Worm (Caenorhabditis elegans): ENCODE data around the gene agxt-1.

DNA sequence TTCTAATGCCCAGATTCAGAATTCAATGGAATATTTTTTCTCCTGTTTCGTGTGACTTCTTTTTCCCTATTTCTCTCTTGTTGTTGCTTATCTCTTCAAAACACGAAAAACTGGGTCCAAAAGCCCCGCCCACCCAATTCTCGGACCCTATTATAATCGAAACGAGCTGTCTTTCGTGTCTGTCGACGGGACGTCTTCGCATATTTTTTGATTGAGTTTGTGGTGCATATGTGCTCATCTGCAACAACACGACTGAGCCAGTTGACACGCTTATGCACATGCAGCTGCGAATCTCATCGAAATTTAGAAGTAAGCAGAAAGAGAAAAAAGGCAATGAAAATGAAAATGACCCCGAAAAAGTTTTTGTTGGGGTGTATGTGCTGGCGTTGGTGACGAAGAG is 14.5 kb upstream of the agxt-1 start:
- TF ChIP-seq lin-39 (tag; optimal IDR thresholded peaks at IDR 0.05): no peak
- no peak for TF ChIP-seq ceh-28 (tag; optimal IDR thresholded peaks at IDR 0.05)
- no peak for TF ChIP-seq skn-1 (tag; optimal IDR thresholded peaks at IDR 0.05)
- no peak for TF ChIP-seq ZK546.5 (tag; optimal IDR thresholded peaks at IDR 0.05)

Measured in whole organism, L3 larva.